Worm (Caenorhabditis elegans): ENCODE data around the gene R13A1.10.

The R13A1.10 gene

ce11 chrIV:7178942-7179341 lies 48.0 kb downstream of the R13A1.10 start, which contains the start of gene C42D4.3:
C42D4.3 (plus strand) TSS chrIV:7179239.
- TF ChIP-seq unc-42 (tag; optimal IDR thresholded peaks at IDR 0.05) (no peak), ref-2 (tag; optimal IDR thresholded peaks at IDR 0.05) (no peak), ceh-19 (GFP tag; optimal IDR thresholded peaks at IDR 0.05) (no peak), hlh-13 (GFP tag; optimal IDR thresholded peaks at IDR 0.05) (no peak), ceh-24 (tag; optimal IDR thresholded peaks at IDR 0.05) (no peak), rnt-1 (tag; optimal IDR thresholded peaks at IDR 0.05) (no peak), unc-86 (tag; optimal IDR thresholded peaks at IDR 0.05) (no peak), ceh-31 (tag; optimal IDR thresholded peaks at IDR 0.05) (no peak), nhr-11 (tag; optimal IDR thresholded peaks at IDR 0.05) (no peak), fax-1 (tag; optimal IDR thresholded peaks at IDR 0.05) (no peak), ttx-3 (tag; optimal IDR thresholded peaks at IDR 0.05) (no peak), hlh-30 (tag; optimal IDR thresholded peaks at IDR 0.05; ENCODE audit: insufficient read depth) (no peak), T23F11.4 (GFP tag; optimal IDR thresholded peaks at IDR 0.05) (no peak), pat-9 (tag; optimal IDR thresholded peaks at IDR 0.05) (no peak), ahr-1 (tag; optimal IDR thresholded peaks at IDR 0.05) (no peak), fkh-6 (tag; optimal IDR thresholded peaks at IDR 0.05) (no peak)

ce11 chrIV:7176887-7177286 lies 50.1 kb downstream of the R13A1.10 start, which contains the start of gene str-44:
str-44 (plus strand) TSS chrIV:7177187.
- TF ChIP-seq ahr-1 (tag; optimal IDR thresholded peaks at IDR 0.05) (no peak), dmd-4 (tag; optimal IDR thresholded peaks at IDR 0.05; ENCODE audit: borderline replicate concordance) (no peak), C38D4.7 (GFP tag; optimal IDR thresholded peaks at IDR 0.05) (no peak), npax-4 (tag; optimal IDR thresholded peaks at IDR 0.05) (no peak), tbx-2 (tag; optimal IDR thresholded peaks at IDR 0.05) (no peak), ets-4 (tag; optimal IDR thresholded peaks at IDR 0.05) (no peak), pag-3 (tag; optimal IDR thresholded peaks at IDR 0.05; ENCODE audit: borderline replicate concordance) (no peak), ceh-14 (tag; optimal IDR thresholded peaks at IDR 0.05) (no peak), pha-2 (tag; optimal IDR thresholded peaks at IDR 0.05) (no peak), unc-55 (GFP tag; optimal IDR thresholded peaks at IDR 0.05) (no peak)
